Fruit fly (Drosophila melanogaster) whole organism, embryonic: Measurements from ENCODE around the gene Oatp30B.

Source experiments
- Atf6 ChIP-seq: fragments of 200-800 bp; sonication (Bioruptor generic); IDR thresholded peaks from 2 replicates; pipeline ENCODE4 v1.3.6; 2022; ENCODE audit warnings: missing biosample characterization, missing genetic modification characterization
- Blimp-1 ChIP-seq: fragments of 200-800 bp; sonication (Bioruptor generic); optimal IDR thresholded peaks from 3 replicates; lab custom pipeline; 2018; ENCODE audit warnings: missing biosample characterization, missing genetic modification characterization, mild to moderate bottlenecking, moderate library complexity, missing genetic modification reagents
- C15 ChIP-seq: fragments of 200-800 bp; sonication (Bioruptor generic); IDR thresholded peaks from 3 replicates; pipeline ENCODE4 v1.3.6; 2022; ENCODE audit warnings: missing biosample characterization, missing genetic modification characterization
- CG10147 ChIP-seq: fragments of 200-800 bp; sonication (Bioruptor generic); optimal IDR thresholded peaks from 2 replicates; lab custom pipeline; 2019; ENCODE audit warnings: missing biosample characterization, mild to moderate bottlenecking, missing genetic modification characterization, moderate library complexity
- CG10462 ChIP-seq: fragments of 200-800 bp; sonication (Bioruptor generic); optimal IDR thresholded peaks from 2 replicates; lab custom pipeline; 2016; ENCODE audit warnings: missing biosample characterization, missing genetic modification characterization
- CG11695 ChIP-seq: fragments of 200-800 bp; sonication (Bioruptor generic); IDR thresholded peaks from 3 replicates; pipeline ENCODE4 v1.3.6; 2022; ENCODE audit warnings: missing biosample characterization, missing genetic modification characterization
- CG11696 ChIP-seq: fragments of 200-800 bp; sonication (Bioruptor generic); IDR thresholded peaks from 2 replicates; pipeline ENCODE4 v1.3.6; 2022; ENCODE audit warnings: missing biosample characterization, missing genetic modification characterization
- CG13287 ChIP-seq: fragments of 200-800 bp; sonication (Bioruptor generic); IDR thresholded peaks from 2 replicates; pipeline ENCODE4 v1.3.6; 2022; ENCODE audit warnings: missing biosample characterization, missing genetic modification characterization; ENCODE audit not compliant: partially characterized antibody
- CG13894 ChIP-seq: fragments of 200-800 bp; sonication (Bioruptor generic); optimal IDR thresholded peaks from 3 replicates; lab custom pipeline; 2018; ENCODE audit warnings: missing biosample characterization, mild to moderate bottlenecking, missing genetic modification characterization, moderate library complexity
- CG14441 ChIP-seq: fragments of 200-800 bp; sonication (Bioruptor generic); IDR thresholded peaks from 2 replicates; pipeline ENCODE4 v1.3.6; 2022; ENCODE audit warnings: missing biosample characterization, missing genetic modification characterization
- CG14860 ChIP-seq: fragments of 200-800 bp; sonication (Bioruptor generic); IDR thresholded peaks from 3 replicates; pipeline ENCODE4 v1.3.6; 2022; ENCODE audit warnings: missing biosample characterization, missing genetic modification characterization; ENCODE audit not compliant: partially characterized antibody
- CG15514 ChIP-seq: fragments of 200-800 bp; sonication (Bioruptor generic); optimal IDR thresholded peaks from 3 replicates; lab custom pipeline; 2017; ENCODE audit warnings: missing biosample characterization, missing genetic modification characterization, mild to moderate bottlenecking, moderate library complexity, missing genetic modification reagents
- CG17328 ChIP-seq: fragments of 200-800 bp; sonication (Bioruptor generic); IDR thresholded peaks from 2 replicates; pipeline ENCODE4 v1.3.6; 2022; ENCODE audit warnings: missing biosample characterization, missing genetic modification characterization
- CG17359 ChIP-seq: fragments of 200-800 bp; sonication (Bioruptor generic); optimal IDR thresholded peaks from 3 replicates; lab custom pipeline; 2018; ENCODE audit warnings: missing biosample characterization, mild to moderate bottlenecking, missing genetic modification characterization, moderate library complexity
- CG17361 ChIP-seq: fragments of 200-800 bp; sonication (Bioruptor generic); IDR thresholded peaks from 3 replicates; pipeline ENCODE4 v1.3.6; 2022; ENCODE audit warnings: missing biosample characterization, missing genetic modification characterization
- CG32532 ChIP-seq: fragments of 200-800 bp; sonication (Bioruptor generic); IDR thresholded peaks from 2 replicates; pipeline ENCODE4 v1.3.6; 2022; ENCODE audit warnings: missing biosample characterization, missing genetic modification characterization
- CG32772 ChIP-seq: fragments of 200-800 bp; sonication (Bioruptor generic); IDR thresholded peaks from 2 replicates; pipeline ENCODE4 v1.3.6; 2022; ENCODE audit warnings: missing biosample characterization, missing genetic modification characterization
- CG3847 ChIP-seq: fragments of 200-800 bp; sonication (Bioruptor generic); IDR thresholded peaks from 2 replicates; pipeline ENCODE4 v1.3.6; 2022; ENCODE audit warnings: missing biosample characterization, missing genetic modification characterization
- CG3995 ChIP-seq: fragments of 200-800 bp; sonication (Bioruptor generic); optimal IDR thresholded peaks from 3 replicates; lab custom pipeline; 2016; ENCODE audit warnings: missing biosample characterization, missing genetic modification characterization
- CG5245 ChIP-seq: fragments of 200-800 bp; sonication (Bioruptor generic); optimal IDR thresholded peaks from 3 replicates; lab custom pipeline; 2016; ENCODE audit warnings: missing biosample characterization, missing genetic modification characterization
- CG6654 ChIP-seq: fragments of 200-800 bp; sonication (Bioruptor generic); optimal IDR thresholded peaks from 2 replicates; lab custom pipeline; 2017; ENCODE audit warnings: missing biosample characterization, mild to moderate bottlenecking, missing genetic modification characterization
- CG7271 ChIP-seq: fragments of 200-800 bp; sonication (Bioruptor generic); optimal IDR thresholded peaks from 2 replicates; lab custom pipeline; 2018; ENCODE audit warnings: missing biosample characterization, mild to moderate bottlenecking, missing genetic modification characterization, moderate library complexity
- CG7928 ChIP-seq: fragments of 200-800 bp; sonication (Bioruptor generic); optimal IDR thresholded peaks from 2 replicates; lab custom pipeline; 2017; ENCODE audit warnings: missing biosample characterization, mild to moderate bottlenecking, missing genetic modification characterization
- CG9727 ChIP-seq: fragments of 200-800 bp; sonication (Bioruptor generic); optimal IDR thresholded peaks from 3 replicates; lab custom pipeline; 2017; ENCODE audit warnings: missing biosample characterization, mild to moderate bottlenecking, missing genetic modification characterization
- D19B ChIP-seq: fragments of 200-800 bp; sonication (Bioruptor generic); optimal IDR thresholded peaks from 2 replicates; lab custom pipeline; 2017; ENCODE audit warnings: missing biosample characterization, mild to moderate bottlenecking, missing genetic modification characterization
- Dek ChIP-seq: fragments of 200-800 bp; sonication (Bioruptor generic); optimal IDR thresholded peaks from 3 replicates; lab custom pipeline; 2019; ENCODE audit warnings: missing biosample characterization, mild to moderate bottlenecking, missing genetic modification characterization, moderate library complexity
- E2f1 ChIP-seq: fragments of 200-800 bp; sonication (Bioruptor generic); IDR thresholded peaks from 2 replicates; pipeline ENCODE4 v1.3.6; 2022; ENCODE audit warnings: missing biosample characterization, missing genetic modification characterization
- HmgD ChIP-seq: fragments of 200-800 bp; sonication (Bioruptor generic); optimal IDR thresholded peaks from 3 replicates; lab custom pipeline; 2016; ENCODE audit warnings: missing biosample characterization, missing genetic modification characterization
- Hmr ChIP-seq: fragments of 200-800 bp; sonication (Bioruptor generic); optimal IDR thresholded peaks from 3 replicates; lab custom pipeline; 2017; ENCODE audit warnings: mild to moderate bottlenecking, missing biosample characterization, missing genetic modification reagents, missing genetic modification characterization
- Hr51 ChIP-seq, 2 experiments: fragments of 200-800 bp; sonication (Bioruptor generic); optimal IDR thresholded peaks; 2 replicates in 1 of 2; 3 replicates in 1 of 2; lab custom pipeline; 2016 to 2018; ENCODE audit warnings: missing biosample characterization in 2 of 2, missing genetic modification characterization in 2 of 2, mild to moderate bottlenecking in 1 of 2, moderate library complexity in 1 of 2
- Mad ChIP-seq: fragments of 200-800 bp; sonication (Bioruptor generic); optimal IDR thresholded peaks from 2 replicates; lab custom pipeline; 2016; ENCODE audit warnings: missing biosample characterization, missing genetic modification characterization
- Max ChIP-seq: fragments of 200-800 bp; sonication (Bioruptor generic); optimal IDR thresholded peaks from 2 replicates; lab custom pipeline; 2016; ENCODE audit warnings: missing biosample characterization, mild to moderate bottlenecking, missing genetic modification characterization
- Myb ChIP-seq: fragments of 200-800 bp; sonication (Bioruptor generic); optimal IDR thresholded peaks from 2 replicates; lab custom pipeline; 2016; ENCODE audit warnings: missing biosample characterization, missing genetic modification characterization
- NfI ChIP-seq: fragments of 200-800 bp; sonication (Bioruptor generic); optimal IDR thresholded peaks from 3 replicates; lab custom pipeline; 2018; ENCODE audit warnings: missing biosample characterization, mild to moderate bottlenecking, missing genetic modification characterization, moderate library complexity
- Ssrp ChIP-seq: fragments of 200-800 bp; sonication (Bioruptor generic); optimal IDR thresholded peaks from 2 replicates; lab custom pipeline; 2018; ENCODE audit warnings: missing biosample characterization, mild to moderate bottlenecking, missing genetic modification characterization, moderate library complexity
- Taf1 ChIP-seq: fragments of 200-800 bp; sonication (Bioruptor generic); IDR thresholded peaks from 2 replicates; pipeline ENCODE4 v1.3.6; 2022; ENCODE audit warnings: missing biosample characterization, missing genetic modification characterization
- ase ChIP-seq: fragments of 200-800 bp; sonication (Bioruptor generic); IDR thresholded peaks from 3 replicates; pipeline ENCODE4 v1.3.6; 2022; ENCODE audit warnings: missing biosample characterization, missing genetic modification characterization
- bigmax ChIP-seq: fragments of 200-800 bp; sonication (Bioruptor generic); optimal IDR thresholded peaks from 2 replicates; lab custom pipeline; 2018; ENCODE audit warnings: missing biosample characterization, mild to moderate bottlenecking, missing genetic modification characterization
- caup ChIP-seq: fragments of 200-800 bp; sonication (Bioruptor generic); optimal IDR thresholded peaks from 3 replicates; lab custom pipeline; 2017; ENCODE audit warnings: missing biosample characterization, mild to moderate bottlenecking, missing genetic modification characterization, moderate library complexity; ENCODE audit not compliant: severe bottlenecking
- ci ChIP-seq: fragments of 200-800 bp; sonication (Bioruptor generic); IDR thresholded peaks from 3 replicates; pipeline ENCODE4 v1.3.6; 2022; ENCODE audit warnings: missing biosample characterization, missing genetic modification characterization
- emc ChIP-seq: fragments of 200-800 bp; sonication (Bioruptor generic); optimal IDR thresholded peaks from 2 replicates; lab custom pipeline; 2016; ENCODE audit warnings: missing biosample characterization, missing genetic modification characterization
- gro ChIP-seq: fragments of 200-800 bp; sonication (Bioruptor generic); optimal IDR thresholded peaks from 2 replicates; lab custom pipeline; 2016; ENCODE audit warnings: missing biosample characterization, missing genetic modification characterization
- jumu ChIP-seq: fragments of 200-800 bp; sonication (Bioruptor generic); optimal IDR thresholded peaks from 3 replicates; lab custom pipeline; 2016; ENCODE audit warnings: missing biosample characterization, missing genetic modification characterization
- pb ChIP-seq: fragments of 200-800 bp; sonication (Bioruptor generic); optimal IDR thresholded peaks from 3 replicates; lab custom pipeline; 2016; ENCODE audit warnings: missing biosample characterization, missing genetic modification characterization
- pfk ChIP-seq: fragments of 200-800 bp; sonication (Bioruptor generic); optimal IDR thresholded peaks from 2 replicates; lab custom pipeline; 2018; ENCODE audit warnings: missing biosample characterization, mild to moderate bottlenecking, missing genetic modification characterization, moderate library complexity
- phol ChIP-seq: fragments of 200-800 bp; sonication (Bioruptor generic); optimal IDR thresholded peaks from 3 replicates; lab custom pipeline; 2018; ENCODE audit warnings: missing biosample characterization, mild to moderate bottlenecking, missing genetic modification characterization, moderate library complexity
- pzg ChIP-seq: fragments of 200-800 bp; sonication (Bioruptor generic); optimal IDR thresholded peaks from 3 replicates; lab custom pipeline; 2018; ENCODE audit warnings: missing biosample characterization, mild to moderate bottlenecking, missing genetic modification characterization, moderate library complexity
- sens-2 ChIP-seq: fragments of 200-800 bp; sonication (Bioruptor generic); IDR thresholded peaks from 2 replicates; pipeline ENCODE4 v1.3.6; 2022; ENCODE audit warnings: missing biosample characterization, missing genetic modification characterization
- sr ChIP-seq: fragments of 200-800 bp; sonication (Bioruptor generic); IDR thresholded peaks from 3 replicates; pipeline ENCODE4 v1.3.6; 2022; ENCODE audit warnings: missing biosample characterization, missing genetic modification characterization
- usp ChIP-seq: fragments of >200 bp; optimal IDR thresholded peaks from 2 replicates; lab custom pipeline; 2017; ENCODE audit warnings: missing biosample characterization, missing genetic modification characterization

The Oatp30B gene

dm6 chr2L:9490788-9491187 is 30.2 kb upstream of the Oatp30B start (continued):
- TF ChIP-seq HmgD (GFP tag; lab: Kevin White, UChicago) (no peak), CG7271 (tag; lab: Kevin White, UChicago) (peak; percentile 70), CG14441 (GFP tag; lab: Robert Waterston, UW) (peak; percentile 64), CG3995 (GFP tag; lab: Kevin White, UChicago) (peak; percentile 33), pb (GFP tag; lab: Kevin White, UChicago) (peak; percentile 1), jumu (GFP tag; lab: Kevin White, UChicago) (no peak), sens-2 (GFP tag; lab: Robert Waterston, UW) (peak; percentile 21; the same call in 1 of the 2 replicates), phol (tag; lab: Kevin White, UChicago) (peak; percentile 68), CG17328 (peak; percentile 32; the same call in 1 of the 2 replicates), CG9727 (peak; percentile 50), Taf1 (GFP tag; lab: Robert Waterston, UW) (no peak), CG7928 (GFP tag; lab: Kevin White, UChicago) (peak; percentile 86), Max (GFP tag; lab: Kevin White, UChicago) (peak; percentile 30), CG10462 (GFP tag; lab: Kevin White, UChicago) (no peak), Dek (tag; lab: Kevin White, UChicago) (peak; percentile 51), sr (GFP tag; lab: Robert Waterston, UW) (peak; percentile 56; the same call in 1 of the 3 replicates), CG17361 (GFP tag; lab: Robert Waterston, UW) (peak; percentile 48; the same call in 1 of the 3 replicates), CG5245 (GFP tag; lab: Kevin White, UChicago) (peak; percentile 18), CG15514 (GFP tag; lab: Kevin White, UChicago) (peak; percentile 99), caup (GFP tag; lab: Kevin White, UChicago) (peak; percentile 77), CG11696 (GFP tag; lab: Robert Waterston, UW) (0 out of 2 replicates have a peak, but pooled peaks have one; percentile 25), CG32532 (GFP tag; lab: Robert Waterston, UW) (peak; percentile 79), pfk (GFP tag; lab: Kevin White, UChicago) (peak; percentile 67), Ssrp (tag; lab: Kevin White, UChicago) (peak; percentile 26), CG17359 (tag; lab: Kevin White, UChicago) (peak; percentile 66), Mad (no peak), usp (GFP tag; lab: Kevin White, UChicago) (no peak), D19B (GFP tag; lab: Kevin White, UChicago) (peak; percentile 33), emc (GFP tag; lab: Kevin White, UChicago) (peak; percentile 14), Hr51 (GFP tag; optimal IDR thresholded peaks at IDR 0.05; lab: Kevin White, UChicago) (peak in 1 of 2 experiments; percentile 57), CG6654 (GFP tag; lab: Kevin White, UChicago) (peak; percentile 33), ci (GFP tag; lab: Robert Waterston, UW) (peak; percentile 92), Atf6 (GFP tag; lab: Robert Waterston, UW) (peak; percentile 41; the same call in 1 of the 2 replicates), pzg (peak; percentile 64), ase (GFP tag; lab: Robert Waterston, UW) (peak; percentile 50; the same call in 1 of the 3 replicates), CG10147 (GFP tag; lab: Kevin White, UChicago) (peak; percentile 67), C15 (GFP tag; lab: Robert Waterston, UW) (0 out of 3 replicates have a peak, but pooled peaks have one; percentile 11), E2f1 (GFP tag; lab: Robert Waterston, UW) (0 out of 2 replicates have a peak, but pooled peaks have one; percentile 43), Hmr (GFP tag; lab: Kevin White, UChicago) (peak; percentile 44), Myb (GFP tag; lab: Kevin White, UChicago) (no peak), CG32772 (GFP tag; lab: Robert Waterston, UW) (0 out of 2 replicates have a peak, but pooled peaks have one; percentile 12), gro (GFP tag; lab: Kevin White, UChicago) (peak; percentile 50), CG14860 (GFP tag; lab: Robert Waterston, UW) (no peak), CG13287 (GFP tag; lab: Robert Waterston, UW) (no peak; the same call in 1 of the 2 replicates), NfI (GFP tag; lab: Kevin White, UChicago) (peak; percentile 90), CG13894 (tag; lab: Kevin White, UChicago) (peak; percentile 73), CG11695 (peak; percentile 46; the same call in 1 of the 3 replicates), bigmax (GFP tag; lab: Kevin White, UChicago) (peak; percentile 20), CG3847 (GFP tag; lab: Robert Waterston, UW) (peak; percentile 68), Blimp-1 (GFP tag; lab: Kevin White, UChicago) (peak; percentile 38)
